Fruit fly (Drosophila melanogaster): ENCODE measurements around the gene CG42661.
A peak's percentile ranks its signal among the peaks of the same experiment; 100 is the strongest.

The CG42661 gene

DNA sequence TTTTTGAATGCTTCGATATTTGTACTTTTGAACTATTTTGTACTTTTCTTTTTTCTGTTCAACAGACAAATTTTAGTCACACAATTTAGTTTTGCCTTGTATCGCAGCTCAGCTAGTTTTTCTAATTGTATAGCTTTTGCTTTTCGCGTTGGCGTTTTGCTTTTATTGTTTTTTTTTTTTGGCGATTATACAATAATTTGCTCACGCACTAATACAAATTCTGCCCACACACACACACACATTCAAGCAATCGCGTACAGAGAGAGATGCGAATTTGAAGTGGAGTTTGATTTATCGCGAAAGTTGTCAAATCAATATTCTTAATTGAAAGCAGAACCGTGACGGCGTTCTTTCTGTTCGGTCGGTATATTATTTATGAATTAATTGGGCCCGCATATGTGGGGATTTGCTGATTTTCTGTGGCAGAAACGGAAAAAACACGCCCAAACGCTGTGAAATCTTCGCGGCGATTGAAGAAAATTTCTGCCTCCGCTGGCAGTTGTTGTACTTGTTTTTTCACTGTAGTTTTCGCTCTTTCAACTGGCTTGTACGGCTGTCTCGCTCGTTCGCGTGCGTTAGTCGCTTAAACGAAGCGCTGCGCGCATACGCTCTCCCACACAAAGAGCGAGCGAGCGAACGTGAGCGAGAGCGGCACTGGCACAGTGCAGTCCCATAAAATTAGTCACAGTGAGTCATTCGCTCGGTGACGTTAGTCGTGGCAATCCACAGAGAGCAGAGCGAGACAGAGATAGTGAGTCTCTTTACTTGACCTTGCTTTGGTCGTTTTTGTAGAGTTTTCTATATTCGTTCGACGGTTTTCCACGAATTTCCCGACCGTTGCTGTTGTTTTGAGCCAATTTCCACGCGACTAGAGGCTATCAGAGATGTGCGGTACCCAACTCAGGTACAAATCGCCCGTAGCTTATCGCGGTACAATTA, 30.3 kb upstream of the CG42661 start, which contains the start of gene Rac2 (continued):
- TF ChIP-seq CG32532 (GFP tag; IDR thresholded peaks at IDR 0.05), result peak; percentile 61; the same call in 1 of the 2 replicates
- TF ChIP-seq CG10267 (tag; optimal IDR thresholded peaks at IDR 0.05), result no peak
- no peak for TF ChIP-seq nerfin-2 (GFP tag; IDR thresholded peaks at IDR 0.05; ENCODE audit: partially characterized antibody)
- no peak for TF ChIP-seq CG7745 (tag; optimal IDR thresholded peaks at IDR 0.05)
- TF ChIP-seq bab2 (GFP tag; optimal IDR thresholded peaks at IDR 0.05), result no peak
- TF ChIP-seq tll (GFP tag; optimal IDR thresholded peaks at IDR 0.05), result peak in 1 of 2 experiments; percentile 95
- TF ChIP-seq ind (GFP tag; optimal IDR thresholded peaks at IDR 0.05), result peak; percentile 3
- no peak for TF ChIP-seq tna (GFP tag; IDR thresholded peaks at IDR 0.05; ENCODE audit: partially characterized antibody)
- peak; percentile 42 for TF ChIP-seq CG15514 (GFP tag; optimal IDR thresholded peaks at IDR 0.05)
- TF ChIP-seq CG3995 (GFP tag; optimal IDR thresholded peaks at IDR 0.05), result no peak
- TF ChIP-seq CrebB (tag; optimal IDR thresholded peaks at IDR 0.05), result peak; percentile 11

DNA sequence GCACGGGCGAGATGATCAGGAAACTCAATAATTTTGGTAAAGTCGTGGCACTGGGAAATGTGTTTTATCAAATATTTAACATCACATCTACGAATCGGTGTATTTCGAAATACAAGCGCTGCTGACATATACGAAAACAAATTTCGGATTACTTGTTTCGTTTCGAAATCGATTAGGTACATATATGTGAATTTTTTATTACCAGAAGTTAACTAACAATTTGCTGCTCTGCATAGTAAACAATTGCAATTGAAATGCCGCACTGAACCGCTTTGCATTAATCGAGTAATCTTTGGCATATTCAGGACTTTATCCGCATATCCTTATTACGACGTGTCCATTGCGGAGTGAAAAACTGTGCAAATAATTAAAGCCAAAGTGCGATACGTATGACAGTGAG, 27.9 kb upstream of the CG42661 start, which contains the start of gene CG14835:
Gene CG14835 (minus strand): TSS at position 101 of the 400 bp plus-strand sequence.
- no peak for TF ChIP-seq CG2129 (GFP tag; IDR thresholded peaks at IDR 0.05; ENCODE audit: partially characterized antibody)
- no peak for TF ChIP-seq CG15514 (GFP tag; optimal IDR thresholded peaks at IDR 0.05)
- no peak for TF ChIP-seq CG4617 (GFP tag; optimal IDR thresholded peaks at IDR 0.05; ENCODE audit: borderline replicate concordance)
- TF ChIP-seq Jarid2 (GFP tag; optimal IDR thresholded peaks at IDR 0.05), result no peak
- TF ChIP-seq CG11723 (GFP tag; optimal IDR thresholded peaks at IDR 0.05), result no peak
- no peak for TF ChIP-seq lbe (GFP tag; optimal IDR thresholded peaks at IDR 0.05)
- no peak for TF ChIP-seq CG8388 (GFP tag; optimal IDR thresholded peaks at IDR 0.05)
- TF ChIP-seq crp (GFP tag; optimal IDR thresholded peaks at IDR 0.05), result no peak

DNA sequence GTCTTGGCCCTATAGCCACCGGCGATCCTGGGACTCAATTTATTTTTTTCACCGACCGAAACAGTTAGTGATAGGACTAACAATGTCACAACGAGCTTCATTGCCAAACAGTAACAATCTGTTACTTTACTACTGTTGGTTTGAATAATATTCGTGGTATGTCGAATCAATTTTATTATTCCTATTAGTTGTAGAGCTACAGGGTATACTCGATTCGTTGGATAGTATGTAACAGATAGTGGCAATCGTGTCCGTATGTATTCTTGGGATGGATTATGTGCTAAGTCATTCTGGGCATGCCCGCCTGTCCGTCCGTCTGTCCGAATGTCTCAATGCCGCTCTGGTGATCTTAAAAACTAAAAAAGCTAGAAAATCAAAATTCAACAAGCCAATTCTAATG, 26.0 kb upstream of the CG42661 start, which contains the start of gene sphinx1:
Gene sphinx1 (minus strand): TSS at position 101 of the 400 bp plus-strand sequence.
- TF ChIP-seq Opbp (GFP tag; IDR thresholded peaks at IDR 0.05; ENCODE audit: partially characterized antibody) (no peak), Dfd (GFP tag; optimal IDR thresholded peaks at IDR 0.05) (no peak), sr (GFP tag; IDR thresholded peaks at IDR 0.05) (no peak), Max (GFP tag; optimal IDR thresholded peaks at IDR 0.05) (no peak), hbn (GFP tag; IDR thresholded peaks at IDR 0.05; ENCODE audit: partially characterized antibody) (no peak), CG10462 (GFP tag; optimal IDR thresholded peaks at IDR 0.05) (no peak), fd3F (GFP tag; optimal IDR thresholded peaks at IDR 0.05) (no peak), Dip2 (GFP tag; IDR thresholded peaks at IDR 0.05) (no peak), HHEX (GFP tag; optimal IDR thresholded peaks at IDR 0.05) (no peak), ato (GFP tag; IDR thresholded peaks at IDR 0.05; ENCODE audit: partially characterized antibody) (no peak), Ets97D (GFP tag; optimal IDR thresholded peaks at IDR 0.05) (no peak), Side (GFP tag; optimal IDR thresholded peaks at IDR 0.05) (no peak), CG12659 (GFP tag; optimal IDR thresholded peaks at IDR 0.05) (no peak)

DNA sequence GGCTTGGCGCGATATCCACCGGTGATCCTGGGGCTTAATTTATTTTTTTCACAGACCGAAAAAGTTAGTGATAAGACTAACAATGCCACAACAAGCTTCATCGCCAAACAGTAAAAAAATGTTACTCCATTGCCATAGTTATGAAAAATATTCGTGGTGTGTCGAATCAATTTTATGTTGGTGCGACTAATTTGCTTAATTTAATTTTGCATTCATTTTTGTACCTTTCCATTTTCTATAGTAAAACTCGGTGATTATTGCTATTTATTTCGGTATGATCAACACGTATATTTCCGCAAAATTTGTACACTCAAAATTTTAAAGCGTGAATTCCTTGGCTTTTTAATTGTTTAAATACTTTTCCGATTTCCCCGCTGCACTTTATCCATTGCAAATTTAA, 24.7 kb upstream of the CG42661 start, which contains the start of gene sphinx2:
Gene sphinx2 (minus strand): TSS at position 101 of the 400 bp plus-strand sequence.
- TF ChIP-seq sens (GFP tag) (peak; percentile 18), Max (GFP tag; optimal IDR thresholded peaks at IDR 0.05) (no peak)

All from whole organism, embryonic.